Fruit fly (Drosophila melanogaster): Measurements from ENCODE around the gene CG14377.

CG14377 gene

dm6 chr3R:13397535-13397934, at the start of gene CG14377:
CG14377 (plus strand) TSS chr3R:13397835.
- TF ChIP-seq Eip75B (GFP tag; optimal IDR thresholded peaks at IDR 0.05) (no peak), svp (GFP tag) (no peak), vri (GFP tag; optimal IDR thresholded peaks at IDR 0.05) (no peak), CG10669 (GFP tag; optimal IDR thresholded peaks at IDR 0.05) (no peak), Eip93F (GFP tag; optimal IDR thresholded peaks at IDR 0.05) (no peak), CG9139 (GFP tag; optimal IDR thresholded peaks at IDR 0.05) (no peak), fkh (GFP tag; optimal IDR thresholded peaks at IDR 0.05) (no peak), acj6 (GFP tag; optimal IDR thresholded peaks at IDR 0.05) (no peak), CG6276 (GFP tag; optimal IDR thresholded peaks at IDR 0.05) (no peak), lz (GFP tag; optimal IDR thresholded peaks at IDR 0.05) (no peak), CG6808 (GFP tag; optimal IDR thresholded peaks at IDR 0.05) (no peak), CG7368 (GFP tag; optimal IDR thresholded peaks at IDR 0.05) (no peak), CG31627 (GFP tag; optimal IDR thresholded peaks at IDR 0.05) (no peak), CG6792 (GFP tag; optimal IDR thresholded peaks at IDR 0.05) (no peak), CG16779 (tag; optimal IDR thresholded peaks at IDR 0.05) (no peak), spab (GFP tag; optimal IDR thresholded peaks at IDR 0.05) (no peak), Sox15 (GFP tag; optimal IDR thresholded peaks at IDR 0.05) (no peak)

DNA sequence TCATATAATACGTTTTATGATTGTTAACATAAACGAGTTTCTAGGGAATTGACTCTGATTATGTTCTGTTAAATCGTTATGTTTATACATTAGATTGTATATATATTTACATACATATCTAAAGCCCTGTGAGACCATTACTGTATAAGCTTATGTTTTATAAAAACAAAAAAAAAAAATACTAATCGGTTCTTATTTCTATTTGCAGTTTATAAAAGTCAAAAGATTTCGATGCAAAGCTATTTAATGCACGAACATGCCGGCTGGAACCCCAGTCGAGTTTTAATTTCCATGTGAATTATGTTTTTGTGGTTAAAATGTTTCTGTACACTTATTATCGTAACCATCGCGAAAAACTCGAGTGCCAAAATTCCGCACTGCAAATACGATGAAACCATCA, 44.3 kb upstream of the CG14377 start, which contains the start of gene mthl12:
Gene mthl12, plus strand, starts transcription at position 301 of the 400 bp plus-strand sequence.
- TF ChIP-seq Ets21C (GFP tag; optimal IDR thresholded peaks at IDR 0.05) (no peak), CG11902 (GFP tag; optimal IDR thresholded peaks at IDR 0.05) (no peak), vri (GFP tag; optimal IDR thresholded peaks at IDR 0.05) (no peak), net (GFP tag; optimal IDR thresholded peaks at IDR 0.05) (no peak), Eip93F (GFP tag; optimal IDR thresholded peaks at IDR 0.05) (no peak), Eip78C (GFP tag) (no peak), CG11762 (GFP tag; optimal IDR thresholded peaks at IDR 0.05; ENCODE audit: insufficient read depth) (no peak), Sox102F (GFP tag; optimal IDR thresholded peaks at IDR 0.05) (no peak), eg (GFP tag; IDR thresholded peaks at IDR 0.05) (no peak), topi (GFP tag; optimal IDR thresholded peaks at IDR 0.05) (no peak), CG16779 (tag; optimal IDR thresholded peaks at IDR 0.05) (no peak), Hr39 (GFP tag; optimal IDR thresholded peaks at IDR 0.05) (no peak), Ets96B (tag; optimal IDR thresholded peaks at IDR 0.05) (no peak)

DNA sequence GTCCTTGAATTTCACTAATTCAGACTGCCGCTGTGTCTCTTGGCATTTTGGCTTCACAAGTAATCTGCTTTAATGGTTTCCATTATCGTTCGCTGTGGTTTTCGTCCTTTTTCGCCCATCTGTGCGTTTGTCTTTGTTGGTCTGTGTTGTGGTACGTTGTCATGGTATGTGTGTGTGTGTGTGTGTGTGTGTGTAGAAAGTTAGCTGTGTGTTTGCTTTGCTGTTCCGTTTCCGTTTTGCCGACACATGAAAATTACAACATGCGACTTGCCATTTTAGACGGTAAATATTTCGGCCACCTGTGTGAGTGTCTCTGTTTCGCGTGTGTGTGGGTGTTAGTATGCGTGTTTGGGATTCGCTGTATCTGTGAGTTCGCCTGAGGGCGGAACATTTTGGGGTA, 40.7 kb upstream of the CG14377 start:
- TF ChIP-seq lz (GFP tag; optimal IDR thresholded peaks at IDR 0.05) = no peak

DNA sequence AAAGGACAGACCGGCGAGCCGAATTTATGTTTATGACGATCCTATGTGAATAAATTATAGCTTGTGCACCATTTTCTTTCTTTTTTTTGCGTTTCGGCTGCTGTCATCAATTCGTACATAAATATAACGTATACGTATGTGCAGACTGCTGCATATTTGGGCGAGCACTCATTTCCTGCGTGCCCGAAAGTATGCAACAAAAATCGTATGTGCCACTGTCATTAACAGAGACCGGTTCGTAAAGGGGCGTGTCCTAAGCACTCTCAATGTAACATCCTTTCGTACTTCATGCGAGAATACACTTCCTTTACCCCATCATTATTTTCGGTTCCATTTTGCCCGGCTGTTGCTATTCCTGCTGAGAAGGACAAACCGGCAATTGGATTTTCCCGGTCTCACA, 37.5 kb upstream of the CG14377 start:
- TF ChIP-seq Sox14 (GFP tag; optimal IDR thresholded peaks at IDR 0.05) (no peak), Gug (GFP tag; IDR thresholded peaks at IDR 0.05) (no peak), CG6854 (GFP tag; optimal IDR thresholded peaks at IDR 0.05) (no peak), net (GFP tag; optimal IDR thresholded peaks at IDR 0.05) (peak; percentile 18), Met (GFP tag; optimal IDR thresholded peaks at IDR 0.05) (peak; percentile 23), CG31627 (GFP tag; optimal IDR thresholded peaks at IDR 0.05) (no peak), CG6792 (GFP tag; optimal IDR thresholded peaks at IDR 0.05) (no peak), Hr38 (GFP tag; optimal IDR thresholded peaks at IDR 0.05) (no peak), CG3919 (GFP tag; optimal IDR thresholded peaks at IDR 0.05) (peak; percentile 51), CG6163 (GFP tag; IDR thresholded peaks at IDR 0.05) (0 out of 3 replicates have a peak, but pooled peaks have one; percentile 37), CG16779 (tag; optimal IDR thresholded peaks at IDR 0.05) (no peak), CG11294 (GFP tag; IDR thresholded peaks at IDR 0.05) (no peak), Sox102F (GFP tag; optimal IDR thresholded peaks at IDR 0.05) (peak; percentile 22), Sox15 (GFP tag; optimal IDR thresholded peaks at IDR 0.05) (no peak), Eip78C (GFP tag) (peak; percentile 49), Smox (GFP tag; optimal IDR thresholded peaks at IDR 0.05) (no peak), CG3032 (tag; optimal IDR thresholded peaks at IDR 0.05) (no peak), CG1621 (tag; optimal IDR thresholded peaks at IDR 0.05) (peak; percentile 24), dac (GFP tag; optimal IDR thresholded peaks at IDR 0.05) (no peak), CG32006 (GFP tag; optimal IDR thresholded peaks at IDR 0.05) (no peak)
